Worm (Caenorhabditis elegans) whole organism, young adult: Measurements from ENCODE around the gene F56F10.1.

Experiments
- B0019.2 ChIP-seq: fragments of 200-800 bp; sonication (Bioruptor generic); conservative IDR thresholded peaks from 2 replicates; pipeline ENCODE4 v1.3.6; 2022; ENCODE audit warnings: missing genetic modification reagents, missing genetic modification characterization, missing compliant biosample characterization
- B0261.1 ChIP-seq: sonication (generic microtip); optimal IDR thresholded peaks from 2 replicates; lab custom pipeline; 2016; ENCODE audit warnings: mild to moderate bottlenecking, missing genetic modification characterization, moderate library complexity, missing compliant biosample characterization
- B0336.3 ChIP-seq: fragments of 200-800 bp; sonication (Bioruptor generic); IDR thresholded peaks from 2 replicates; pipeline ENCODE4 v1.3.6; 2022; ENCODE audit warnings: missing genetic modification characterization, missing compliant biosample characterization
- C06A6.2 ChIP-seq: fragments of 200-800 bp; sonication (Bioruptor generic); conservative IDR thresholded peaks from 2 replicates; pipeline ENCODE4 v1.3.6; 2022; ENCODE audit warnings: missing genetic modification characterization, missing compliant biosample characterization
- F33H1.4 ChIP-seq: fragments of 200-800 bp; sonication (Bioruptor generic); IDR thresholded peaks from 2 replicates; pipeline ENCODE4 v1.3.6; 2022; ENCODE audit warnings: missing genetic modification reagents, missing genetic modification characterization, missing compliant biosample characterization
- F39B2.1 ChIP-seq: fragments of 200-800 bp; sonication (Bioruptor generic); IDR thresholded peaks from 2 replicates; pipeline ENCODE4 v1.3.6; 2022; ENCODE audit warnings: missing genetic modification reagents, missing genetic modification characterization, missing compliant biosample characterization
- F49E8.2 ChIP-seq: sonication (generic microtip); optimal IDR thresholded peaks from 3 replicates; lab custom pipeline; 2017; ENCODE audit warnings: missing genetic modification characterization, mild to moderate bottlenecking, missing compliant biosample characterization, antibody characterized with exemption, moderate library complexity; ENCODE audit not compliant: insufficient read depth
- atf-7 ChIP-seq: sonication (generic microtip); optimal IDR thresholded peaks from 2 replicates; lab custom pipeline; 2017; ENCODE audit warnings: mild to moderate bottlenecking, missing genetic modification characterization, missing compliant biosample characterization
- athp-1 ChIP-seq: sonication (generic microtip); optimal IDR thresholded peaks from 2 replicates; lab custom pipeline; 2017; ENCODE audit warnings: mild to moderate bottlenecking, missing genetic modification characterization, missing compliant biosample characterization
- cebp-2 ChIP-seq: fragments of 200-800 bp; sonication (Bioruptor generic); IDR thresholded peaks from 2 replicates; pipeline ENCODE4 v1.3.6; 2022; ENCODE audit warnings: missing genetic modification characterization, missing compliant biosample characterization
- ceh-40 ChIP-seq: fragments of 200-800 bp; sonication (Bioruptor generic); IDR thresholded peaks from 2 replicates; pipeline ENCODE4 v1.3.6; 2022; ENCODE audit warnings: missing genetic modification characterization, missing compliant biosample characterization
- ceh-79 ChIP-seq: sonication (generic microtip); optimal IDR thresholded peaks from 2 replicates; lab custom pipeline; 2017; ENCODE audit warnings: mild to moderate bottlenecking, missing genetic modification characterization, missing compliant biosample characterization
- chd-7 ChIP-seq: sonication (generic microtip); optimal IDR thresholded peaks from 2 replicates; lab custom pipeline; 2016; ENCODE audit warnings: mild to moderate bottlenecking, missing genetic modification characterization, moderate library complexity, missing compliant biosample characterization
- die-1 ChIP-seq: sonication (generic microtip); optimal IDR thresholded peaks from 2 replicates; lab custom pipeline; 2016; ENCODE audit warnings: missing genotype, mild to moderate bottlenecking, missing genetic modification characterization, missing compliant biosample characterization
- dpl-1 ChIP-seq: fragments of 150-350 bp; optimal IDR thresholded peaks from 2 replicates; lab custom pipeline; 2014; ENCODE audit warnings: missing biosample characterization, missing genetic modification reagents, missing genetic modification characterization
- egrh-3 ChIP-seq: fragments of 200-800 bp; sonication (Bioruptor generic); IDR thresholded peaks from 2 replicates; pipeline ENCODE4 v1.3.6; 2022; ENCODE audit warnings: missing genetic modification reagents, missing genetic modification characterization, missing compliant biosample characterization
- ekl-4 ChIP-seq: fragments of 200-800 bp; sonication (Bioruptor generic); IDR thresholded peaks from 2 replicates; pipeline ENCODE4 v1.3.6; 2022; ENCODE audit warnings: missing genetic modification reagents, missing genetic modification characterization, missing compliant biosample characterization
- fkh-3 ChIP-seq: sonication (generic microtip); optimal IDR thresholded peaks from 2 replicates; lab custom pipeline; 2016; ENCODE audit warnings: mild to moderate bottlenecking, missing genetic modification characterization, missing compliant biosample characterization
- hmg-1.2 ChIP-seq: fragments of 200-800 bp; sonication (Bioruptor generic); IDR thresholded peaks from 2 replicates; pipeline ENCODE4 v1.3.6; 2022; ENCODE audit warnings: missing genetic modification reagents, missing genetic modification characterization, missing compliant biosample characterization
- hsf-1 ChIP-seq: fragments of 200-800 bp; sonication (Bioruptor generic); IDR thresholded peaks from 2 replicates; pipeline ENCODE4 v1.3.6; 2022; ENCODE audit warnings: missing genetic modification reagents, missing genetic modification characterization, missing compliant biosample characterization
- lag-1 ChIP-seq: fragments of 200-800 bp; sonication (Bioruptor generic); IDR thresholded peaks from 2 replicates; pipeline ENCODE4 v1.3.6; 2022; ENCODE audit warnings: missing genetic modification reagents, missing genetic modification characterization, missing compliant biosample characterization
- let-526 ChIP-seq: fragments of 200-800 bp; sonication (Bioruptor generic); IDR thresholded peaks from 2 replicates; pipeline ENCODE4 v1.3.6; 2022; ENCODE audit warnings: missing genetic modification reagents, missing genetic modification characterization, missing compliant biosample characterization
- lin-26 ChIP-seq: fragments of 200-800 bp; sonication (Bioruptor generic); IDR thresholded peaks from 2 replicates; pipeline ENCODE4 v1.3.6; 2022; ENCODE audit warnings: missing genetic modification reagents, missing genetic modification characterization, missing compliant biosample characterization
- lin-40 ChIP-seq: sonication (generic microtip); optimal IDR thresholded peaks from 2 replicates; lab custom pipeline; 2016; ENCODE audit warnings: missing genetic modification characterization, mild to moderate bottlenecking, missing compliant biosample characterization, missing genotype, missing genetic modification reagents
- lin-54 ChIP-seq: fragments of 200-800 bp; sonication (Bioruptor generic); optimal IDR thresholded peaks from 2 replicates; lab custom pipeline; 2018; ENCODE audit warnings: mild to moderate bottlenecking, missing genetic modification characterization, missing compliant biosample characterization
- madf-10 ChIP-seq: sonication (generic microtip); optimal IDR thresholded peaks from 2 replicates; lab custom pipeline; 2016; ENCODE audit warnings: mild to moderate bottlenecking, missing genetic modification characterization, missing compliant biosample characterization
- madf-3 ChIP-seq: fragments of 200-800 bp; sonication (Bioruptor generic); IDR thresholded peaks from 2 replicates; pipeline ENCODE4 v1.3.6; 2022; ENCODE audit warnings: missing genetic modification reagents, missing genetic modification characterization, missing compliant biosample characterization
- nfya-2 ChIP-seq: fragments of 200-800 bp; sonication (Bioruptor generic); IDR thresholded peaks from 2 replicates; pipeline ENCODE4 v1.3.6; 2022; ENCODE audit warnings: missing genetic modification reagents, missing genetic modification characterization, missing compliant biosample characterization
- nhr-27 ChIP-seq: fragments of 200-800 bp; sonication (Bioruptor generic); optimal IDR thresholded peaks from 2 replicates; lab custom pipeline; 2018; ENCODE audit warnings: mild to moderate bottlenecking, missing genetic modification characterization, moderate library complexity, missing compliant biosample characterization
- pha-4 ChIP-seq: fragments of 150-350 bp; sonication (generic microtip); optimal IDR thresholded peaks from 2 replicates; lab custom pipeline; 2014; ENCODE audit warnings: missing biosample characterization, missing genetic modification reagents, missing genetic modification characterization
- rcor-1 ChIP-seq: fragments of 200-800 bp; sonication (Bioruptor generic); IDR thresholded peaks from 2 replicates; pipeline ENCODE4 v1.3.6; 2022; ENCODE audit warnings: missing genetic modification reagents, missing genetic modification characterization, missing compliant biosample characterization
- rpc-1 ChIP-seq, 2 experiments: fragments of 150-350 bp in 1 of 2; sonication (generic microtip) in 1 of 2; optimal IDR thresholded peaks; 2 replicates each; lab custom pipeline; 2014 to 2018; ENCODE audit warnings: missing biosample characterization in 1 of 2, missing genetic modification characterization in 1 of 2, missing genetic modification reagents in 1 of 2, missing genotype in 1 of 2
- somi-1 ChIP-seq: fragments of 200-800 bp; sonication (Bioruptor generic); optimal IDR thresholded peaks from 2 replicates; lab custom pipeline; 2018; ENCODE audit warnings: mild to moderate bottlenecking, missing genetic modification characterization, missing compliant biosample characterization
- sptf-2 ChIP-seq: fragments of 200-800 bp; sonication (Bioruptor generic); optimal IDR thresholded peaks from 2 replicates; lab custom pipeline; 2018; ENCODE audit warnings: mild to moderate bottlenecking, missing genetic modification characterization, missing compliant biosample characterization
- tlf-1 ChIP-seq: fragments of 200-800 bp; sonication (Bioruptor generic); optimal IDR thresholded peaks from 2 replicates; lab custom pipeline; 2018; ENCODE audit warnings: mild to moderate bottlenecking, missing genetic modification characterization, missing compliant biosample characterization
- unc-130 ChIP-seq: sonication (generic microtip); optimal IDR thresholded peaks from 2 replicates; lab custom pipeline; 2016; ENCODE audit warnings: missing genetic modification reagents, missing genetic modification characterization, missing compliant biosample characterization
- ztf-26 ChIP-seq: sonication (generic microtip); optimal IDR thresholded peaks from 2 replicates; lab custom pipeline; 2017; ENCODE audit warnings: missing genetic modification characterization, missing compliant biosample characterization
- ztf-6 ChIP-seq: fragments of 200-800 bp; sonication (Bioruptor generic); IDR thresholded peaks from 2 replicates; pipeline ENCODE4 v1.3.6; 2022; ENCODE audit warnings: missing genetic modification reagents, missing genetic modification characterization, missing compliant biosample characterization

Gene F56F10.1

DNA sequence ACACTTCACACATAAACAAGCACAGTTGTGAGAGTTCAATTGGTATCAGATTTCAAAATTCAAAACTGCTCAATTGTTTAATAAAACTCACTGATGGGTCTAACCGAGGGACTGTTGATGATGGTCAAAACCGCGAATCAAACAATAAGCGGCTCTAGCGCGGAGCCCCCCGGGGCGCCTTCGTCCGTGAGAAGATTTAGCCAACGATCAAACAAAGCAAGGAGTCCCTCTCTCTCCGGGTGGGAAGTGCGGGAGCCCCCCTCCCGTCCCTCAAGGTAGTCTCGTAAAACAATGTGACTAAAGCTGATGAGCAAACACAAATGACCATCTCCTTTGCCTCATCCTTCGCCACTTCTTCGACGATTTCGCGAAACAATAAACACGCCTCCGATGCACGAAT lies 14.7 kb upstream of the F56F10.1 start:
- TF ChIP-seq let-526 (GFP tag; lab: Robert Waterston, UW) (no peak), fkh-3 (no peak), rpc-1 (optimal IDR thresholded peaks at IDR 0.05; lab: Kevin White, UChicago) (no peak), rpc-1 (tag; optimal IDR thresholded peaks at IDR 0.05; lab: Kevin White, UChicago) (no peak), lin-54 (GFP tag; lab: Kevin White, UChicago) (no peak), sptf-2 (GFP tag; lab: Kevin White, UChicago) (no peak), madf-3 (0 out of 2 replicates have a peak, but pooled peaks have one; percentile 32), hsf-1 (GFP tag; lab: Robert Waterston, UW) (0 out of 2 replicates have a peak, but pooled peaks have one; percentile 30)

DNA sequence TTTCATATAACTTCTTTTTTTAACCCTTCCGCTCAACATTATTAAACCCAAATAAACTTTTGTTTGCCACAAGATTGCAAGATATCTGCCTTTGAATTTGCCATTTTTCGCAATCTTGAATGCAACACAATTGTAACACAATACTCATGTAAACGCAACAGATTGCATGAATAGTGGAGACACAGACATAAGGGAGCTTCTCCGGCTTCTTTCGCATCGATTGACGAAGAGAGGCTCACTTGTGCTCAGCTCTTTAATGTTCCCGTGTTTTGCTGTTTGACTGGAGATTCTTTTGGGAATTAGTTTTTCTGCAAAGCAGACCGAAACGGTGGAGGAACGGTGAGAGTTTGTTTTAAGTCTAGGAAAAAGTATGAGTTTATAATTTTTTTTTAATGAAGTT lies 13.0 kb upstream of the F56F10.1 start, which contains the start of gene F56F10.2:
TSS of gene F56F10.2 (plus strand) at position 215 of the 400 bp plus-strand sequence.
- TF ChIP-seq ceh-40: no peak
- TF ChIP-seq ekl-4 (GFP tag; lab: Robert Waterston, UW): no peak
- TF ChIP-seq B0019.2 (GFP tag; lab: Robert Waterston, UW): no peak
- TF ChIP-seq chd-7 (tag; lab: Kevin White, UChicago): no peak
- no peak for TF ChIP-seq egrh-3
- TF ChIP-seq ztf-26 (tag; lab: Kevin White, UChicago): no peak
- TF ChIP-seq madf-10 (tag; lab: Kevin White, UChicago): no peak
- no peak for TF ChIP-seq F39B2.1 (GFP tag; lab: Robert Waterston, UW)
- no peak for TF ChIP-seq B0336.3
- TF ChIP-seq nhr-27 (tag; lab: Kevin White, UChicago): no peak
- TF ChIP-seq B0261.1 (tag; lab: Kevin White, UChicago): no peak
- TF ChIP-seq tlf-1 (GFP tag; lab: Kevin White, UChicago): no peak
- TF ChIP-seq F49E8.2 (tag; lab: Kevin White, UChicago): no peak
- no peak for TF ChIP-seq lag-1
- no peak for TF ChIP-seq unc-130 (GFP tag; lab: Kevin White, UChicago)

ce11 chrX:861378-861777 lies 11.0 kb upstream of the F56F10.1 start:
- TF ChIP-seq pha-4 (no peak), nfya-2 (GFP tag; lab: Robert Waterston, UW) (no peak), sptf-2 (GFP tag; lab: Kevin White, UChicago) (no peak), tlf-1 (GFP tag; lab: Kevin White, UChicago) (no peak), somi-1 (no peak), cebp-2 (GFP tag; lab: Robert Waterston, UW) (no peak)

DNA sequence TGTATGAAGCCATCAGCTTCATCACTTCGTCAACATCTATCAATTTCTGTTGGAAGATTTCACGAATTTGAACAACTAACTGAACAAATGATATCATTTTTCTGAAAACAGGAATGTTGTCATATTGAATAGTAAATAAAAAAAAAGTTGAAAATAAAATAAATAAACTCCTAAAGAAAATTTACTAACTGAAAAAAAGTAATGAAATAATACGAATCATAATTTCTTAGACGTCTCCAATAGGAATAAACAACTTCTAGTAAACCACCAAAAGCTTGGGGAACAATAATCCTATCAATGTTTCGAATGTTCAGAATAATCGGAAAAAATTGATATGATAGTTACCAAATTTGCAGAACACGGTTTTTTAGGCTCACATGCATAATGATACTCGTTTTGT lies 8.9 kb upstream of the F56F10.1 start, which contains the start of gene cdo-1:
TSS of gene cdo-1 (minus strand) at position 101 of the 400 bp plus-strand sequence.
- TF ChIP-seq dpl-1 (GFP tag; lab: Kevin White, UChicago): no peak
- TF ChIP-seq ztf-6 (GFP tag; lab: Robert Waterston, UW): no peak
- no peak for TF ChIP-seq hmg-1.2
- no peak for TF ChIP-seq athp-1 (tag; lab: Kevin White, UChicago)
- TF ChIP-seq F33H1.4: no peak
- no peak for TF ChIP-seq ceh-79 (tag; lab: Kevin White, UChicago)
- TF ChIP-seq, all 124 proteins: peak for 0

- TF ChIP-seq atf-7 (tag; lab: Kevin White, UChicago) (peak; percentile 90), rcor-1 (GFP tag; lab: Robert Waterston, UW) (no peak), C06A6.2 (0 out of 2 replicates have a peak, but pooled peaks have one; percentile 40), lin-26 (GFP tag; lab: Robert Waterston, UW) (peak; percentile 72; the same call in 1 of the 2 replicates), rpc-1 (optimal IDR thresholded peaks at IDR 0.05; lab: Kevin White, UChicago) (no peak), rpc-1 (tag; optimal IDR thresholded peaks at IDR 0.05; lab: Kevin White, UChicago) (no peak), lin-40 (tag; lab: Kevin White, UChicago) (peak; percentile 80), ztf-26 (tag; lab: Kevin White, UChicago) (peak; percentile 84), somi-1 (peak; percentile 53), die-1 (tag; lab: Kevin White, UChicago) (peak; percentile 31)
These were observed 8.1 kb upstream of the F56F10.1 start for ce11 chrX:864293-864731.
